Worm (Caenorhabditis elegans): ENCODE measurements around the gene F01D5.3.

DNA sequence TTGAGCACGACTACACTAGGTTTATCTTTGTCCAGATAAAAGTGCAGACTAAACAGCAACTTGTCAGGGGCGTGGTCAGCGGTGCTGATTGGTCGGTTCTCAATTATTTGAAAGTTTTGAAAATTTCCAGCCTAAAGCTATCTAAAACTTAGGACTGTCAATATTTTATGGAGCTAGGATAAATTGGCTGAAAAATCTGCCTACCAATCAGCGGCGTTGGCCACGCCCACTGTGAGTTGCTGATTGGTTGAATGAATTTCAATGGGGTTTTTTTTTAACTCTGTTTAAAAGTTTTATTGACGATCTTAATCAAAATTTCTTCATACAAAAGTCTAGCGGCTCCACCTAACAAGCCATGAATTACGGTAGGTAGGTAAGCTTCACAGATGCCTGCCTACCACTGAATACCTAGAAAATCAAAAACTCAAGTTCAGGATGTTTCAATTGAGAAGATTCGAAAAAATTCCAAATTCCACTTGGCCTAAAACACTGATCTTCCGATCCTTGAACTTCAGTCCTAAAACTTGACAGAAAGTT lies 46.1 kb upstream of the F01D5.3 start:
- no peak for TF ChIP-seq unc-62 (GFP tag; optimal IDR thresholded peaks at IDR 0.05)
- TF ChIP-seq nhr-237 (tag; optimal IDR thresholded peaks at IDR 0.05): no peak
- TF ChIP-seq blmp-1 (tag; optimal IDR thresholded peaks at IDR 0.05): no peak
- no peak for TF ChIP-seq pha-4 (tag; optimal IDR thresholded peaks at IDR 0.05)
- TF ChIP-seq lsy-2 (tag; optimal IDR thresholded peaks at IDR 0.05): no peak
- TF ChIP-seq nhr-12 (tag; optimal IDR thresholded peaks at IDR 0.05): no peak
- TF ChIP-seq mab-5 (tag; optimal IDR thresholded peaks at IDR 0.05): no peak
- TF ChIP-seq ham-2 (GFP tag; optimal IDR thresholded peaks at IDR 0.05): no peak
- TF ChIP-seq snpc-4 (tag; optimal IDR thresholded peaks at IDR 0.05): no peak
- TF ChIP-seq ceh-43 (GFP tag; optimal IDR thresholded peaks at IDR 0.05): no peak
- TF ChIP-seq sptf-1 (tag; optimal IDR thresholded peaks at IDR 0.05): no peak
- no peak for TF ChIP-seq mls-2 (tag; optimal IDR thresholded peaks at IDR 0.05)
